Fruit fly (Drosophila melanogaster): ENCODE results near the gene CG6204.

The CG6204 gene

dm6 chr3R:24203426-24203825 is 9.8 kb downstream of the CG6204 start (continued):
- TF ChIP-seq abd-A (tag; optimal IDR thresholded peaks at IDR 0.05) (no peak), CG3163 (GFP tag; optimal IDR thresholded peaks at IDR 0.05) (no peak), CG11696 (GFP tag; IDR thresholded peaks at IDR 0.05) (peak; percentile 52), Mes4 (GFP tag; optimal IDR thresholded peaks at IDR 0.05) (no peak), CG17328 (GFP tag; IDR thresholded peaks at IDR 0.05) (peak; percentile 29), Med (GFP tag) (peak; percentile 47), CG31441 (GFP tag; IDR thresholded peaks at IDR 0.05) (peak; percentile 55), sqz (GFP tag; optimal IDR thresholded peaks at IDR 0.05) (peak; percentile 46), TFAM (GFP tag; optimal IDR thresholded peaks at IDR 0.05) (no peak), Hsf (GFP tag; optimal IDR thresholded peaks at IDR 0.05) (peak; percentile 11)

dm6 chr3R:24204022-24204421 is 10.4 kb downstream of the CG6204 start:
- TF ChIP-seq Sry-β (GFP tag; optimal IDR thresholded peaks at IDR 0.05) (no peak), H15 (GFP tag; IDR thresholded peaks at IDR 0.05) (no peak), eve (GFP tag; optimal IDR thresholded peaks at IDR 0.05) (no peak), Dbx (GFP tag; IDR thresholded peaks at IDR 0.05) (no peak), CG4282 (GFP tag; optimal IDR thresholded peaks at IDR 0.05) (no peak), nmo (GFP tag; optimal IDR thresholded peaks at IDR 0.05) (no peak), Ets65A (GFP tag) (no peak), zfh1 (GFP tag; IDR thresholded peaks at IDR 0.05) (0 out of 3 replicates have a peak, but pooled peaks have one; percentile 7), wek (GFP tag; optimal IDR thresholded peaks at IDR 0.05) (no peak), bigmax (GFP tag; optimal IDR thresholded peaks at IDR 0.05) (no peak), CkIIα-i1 (GFP tag; IDR thresholded peaks at IDR 0.05) (no peak), tgo (GFP tag; IDR thresholded peaks at IDR 0.05) (no peak), gcm2 (GFP tag; optimal IDR thresholded peaks at IDR 0.05) (no peak), Chrac-16 (GFP tag; optimal IDR thresholded peaks at IDR 0.05) (no peak), usp (GFP tag; optimal IDR thresholded peaks at IDR 0.05) (no peak), Nf-YB (GFP tag; optimal IDR thresholded peaks at IDR 0.05) (no peak), Trl (optimal IDR thresholded peaks at IDR 0.05) (no peak), Trl (GFP tag; optimal IDR thresholded peaks at IDR 0.05) (no peak), Mes4 (GFP tag; optimal IDR thresholded peaks at IDR 0.05) (no peak), CG8478 (optimal IDR thresholded peaks at IDR 0.05) (no peak), CG14050 (GFP tag; IDR thresholded peaks at IDR 0.05) (no peak), Pdp1 (GFP tag; optimal IDR thresholded peaks at IDR 0.05) (no peak), hth (optimal IDR thresholded peaks at IDR 0.05) (no peak), D19A (tag; optimal IDR thresholded peaks at IDR 0.05) (no peak), prd (optimal IDR thresholded peaks at IDR 0.05) (no peak), prd (GFP tag; IDR thresholded peaks at IDR 0.05) (0 out of 3 replicates have a peak, but pooled peaks have one; percentile 16), CG14441 (GFP tag; IDR thresholded peaks at IDR 0.05) (no peak), Sox102F (GFP tag; optimal IDR thresholded peaks at IDR 0.05) (peak; percentile 9), CG3838 (GFP tag; optimal IDR thresholded peaks at IDR 0.05) (no peak), CG10431 (GFP tag; optimal IDR thresholded peaks at IDR 0.05) (no peak), CG34376 (GFP tag; optimal IDR thresholded peaks at IDR 0.05) (no peak), ATbp (GFP tag; optimal IDR thresholded peaks at IDR 0.05) (peak; percentile 7), CG33213 (GFP tag; optimal IDR thresholded peaks at IDR 0.05) (no peak), Meics (GFP tag; optimal IDR thresholded peaks at IDR 0.05) (no peak)
